Worm (Caenorhabditis elegans) whole organism, L4 larva: ENCODE results near the gene R10E4.11.

ENCODE experiments used
- F10B5.3 ChIP-seq: sonication (generic microtip); optimal IDR thresholded peaks from 2 replicates; lab custom pipeline; 2016; ENCODE audit warnings: mild to moderate bottlenecking, missing genetic modification characterization, missing compliant biosample characterization
- ZK546.5 ChIP-seq, 2 experiments: sonication (generic microtip); optimal IDR thresholded peaks; 2 replicates each; lab custom pipeline; 2017; ENCODE audit warnings: missing biosample characterization in 2 of 2, missing genetic modification characterization in 2 of 2
- ama-1 ChIP-seq: fragments of 150-350 bp; optimal IDR thresholded peaks from 2 replicates; lab custom pipeline; 2014; ENCODE audit warnings: inconsistent platforms, mixed read lengths
- ceh-28 ChIP-seq: fragments of 150-350 bp; optimal IDR thresholded peaks from 2 replicates; lab custom pipeline; 2014; ENCODE audit warnings: missing biosample characterization, missing genetic modification reagents, missing genetic modification characterization
- cey-2 ChIP-seq: sonication (generic microtip); optimal IDR thresholded peaks from 3 replicates; lab custom pipeline; 2017; ENCODE audit warnings: missing genetic modification characterization, mild to moderate bottlenecking, missing compliant biosample characterization, antibody characterized with exemption, borderline replicate concordance; ENCODE audit not compliant: insufficient read depth
- dpl-1 ChIP-seq: fragments of 150-350 bp; optimal IDR thresholded peaks from 2 replicates; lab custom pipeline; 2014; ENCODE audit warnings: missing biosample characterization, missing genetic modification reagents, missing genetic modification characterization
- lim-7 ChIP-seq: fragments of 200-800 bp; sonication (Bioruptor generic); IDR thresholded peaks from 2 replicates; pipeline ENCODE4 v1.3.6; 2022; ENCODE audit warnings: missing genetic modification characterization, missing compliant biosample characterization
- lin-39 ChIP-seq: fragments of 150-350 bp; optimal IDR thresholded peaks from 2 replicates; lab custom pipeline; 2014; ENCODE audit warnings: missing biosample characterization, missing genetic modification reagents, missing genetic modification characterization
- lsy-2 ChIP-seq, 2 experiments: fragments of 150-350 bp in 1 of 2; sonication (generic microtip) in 1 of 2; optimal IDR thresholded peaks; 2 replicates each; lab custom pipeline; 2014 to 2017; ENCODE audit warnings: missing biosample characterization in 2 of 2, missing genetic modification characterization in 2 of 2
- mdl-1 ChIP-seq, 2 experiments: fragments of 150-350 bp in 1 of 2; sonication (generic microtip) in 1 of 2; optimal IDR thresholded peaks; 2 replicates each; lab custom pipeline; 2014 to 2017; ENCODE audit warnings: missing biosample characterization in 2 of 2, missing genetic modification characterization in 2 of 2
- nhr-28 ChIP-seq: fragments of 150-350 bp; optimal IDR thresholded peaks from 2 replicates; lab custom pipeline; 2014; ENCODE audit warnings: missing biosample characterization, missing genetic modification characterization
- nhr-77 ChIP-seq: fragments of 150-350 bp; optimal IDR thresholded peaks from 2 replicates; lab custom pipeline; 2014; ENCODE audit warnings: missing biosample characterization, missing genetic modification characterization
- skn-1 ChIP-seq: fragments of 150-350 bp; optimal IDR thresholded peaks from 2 replicates; lab custom pipeline; 2014; ENCODE audit warnings: missing biosample characterization, missing genetic modification characterization

DNA sequence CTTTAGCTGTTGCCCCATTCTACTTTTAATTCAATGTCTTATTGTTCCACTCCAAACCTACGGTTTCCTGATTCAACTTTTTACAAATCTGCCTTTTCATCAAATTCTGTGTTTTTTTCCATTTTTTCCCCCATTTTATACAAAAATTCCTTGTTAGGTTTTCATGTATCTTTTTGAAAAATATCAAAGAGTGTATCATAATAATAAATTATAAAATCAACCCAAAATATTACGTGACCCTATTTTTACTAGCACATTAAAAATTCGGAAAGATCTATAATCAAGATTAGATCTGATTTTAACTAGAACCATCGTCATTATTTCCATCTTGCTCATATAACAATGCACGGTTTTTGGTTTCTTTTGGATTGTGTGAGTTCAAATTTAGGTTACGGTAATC lies 19.3 kb upstream of the R10E4.11 start, which contains the start of gene H38K22.6:
- TF ChIP-seq nhr-77 (no peak), lin-39 (tag; lab: Kevin White, UChicago) (no peak), ama-1 (lab: Kevin White, UChicago) (no peak), dpl-1 (GFP tag; lab: Kevin White, UChicago) (no peak), mdl-1 (tag; optimal IDR thresholded peaks at IDR 0.05; lab: Kevin White, UChicago) (no peak), nhr-28 (tag; lab: Kevin White, UChicago) (no peak), cey-2 (tag; lab: Kevin White, UChicago) (no peak), ceh-28 (tag; lab: Kevin White, UChicago) (no peak), lsy-2 (tag; optimal IDR thresholded peaks at IDR 0.05; lab: Kevin White, UChicago) (no peak), F10B5.3 (tag; lab: Kevin White, UChicago) (no peak), ZK546.5 (tag; optimal IDR thresholded peaks at IDR 0.05; lab: Kevin White, UChicago) (no peak), skn-1 (tag; lab: Kevin White, UChicago) (no peak), lim-7 (GFP tag; lab: Robert Waterston, UW) (no peak)
